Fruit fly (Drosophila melanogaster) Kc167 (cell line): ENCODE results near the gene CG7724.

Source experiments
- Myc ChIP-seq: fragments of >200 bp; optimal IDR thresholded peaks from 2 replicates; lab custom pipeline; 2017; ENCODE audit warnings: missing external identifiers
- Sin3A ChIP-seq: fragments of >200 bp; optimal IDR thresholded peaks from 2 replicates; lab custom pipeline; 2018; ENCODE audit warnings: missing external identifiers
- h ChIP-seq: fragments of >200 bp; optimal IDR thresholded peaks from 3 replicates; lab custom pipeline; 2018; ENCODE audit warnings: missing external identifiers
- insv ChIP-seq: fragments of >200 bp; optimal IDR thresholded peaks from 3 replicates; lab custom pipeline; 2018; ENCODE audit warnings: missing external identifiers
- psq ChIP-seq: fragments of >200 bp; optimal IDR thresholded peaks from 2 replicates; lab custom pipeline; 2017; ENCODE audit warnings: missing external identifiers
- ttk ChIP-seq: sonication (Bioruptor generic); optimal IDR thresholded peaks from 2 replicates; lab custom pipeline; 2017; ENCODE audit warnings: missing external identifiers

CG7724 gene

DNA sequence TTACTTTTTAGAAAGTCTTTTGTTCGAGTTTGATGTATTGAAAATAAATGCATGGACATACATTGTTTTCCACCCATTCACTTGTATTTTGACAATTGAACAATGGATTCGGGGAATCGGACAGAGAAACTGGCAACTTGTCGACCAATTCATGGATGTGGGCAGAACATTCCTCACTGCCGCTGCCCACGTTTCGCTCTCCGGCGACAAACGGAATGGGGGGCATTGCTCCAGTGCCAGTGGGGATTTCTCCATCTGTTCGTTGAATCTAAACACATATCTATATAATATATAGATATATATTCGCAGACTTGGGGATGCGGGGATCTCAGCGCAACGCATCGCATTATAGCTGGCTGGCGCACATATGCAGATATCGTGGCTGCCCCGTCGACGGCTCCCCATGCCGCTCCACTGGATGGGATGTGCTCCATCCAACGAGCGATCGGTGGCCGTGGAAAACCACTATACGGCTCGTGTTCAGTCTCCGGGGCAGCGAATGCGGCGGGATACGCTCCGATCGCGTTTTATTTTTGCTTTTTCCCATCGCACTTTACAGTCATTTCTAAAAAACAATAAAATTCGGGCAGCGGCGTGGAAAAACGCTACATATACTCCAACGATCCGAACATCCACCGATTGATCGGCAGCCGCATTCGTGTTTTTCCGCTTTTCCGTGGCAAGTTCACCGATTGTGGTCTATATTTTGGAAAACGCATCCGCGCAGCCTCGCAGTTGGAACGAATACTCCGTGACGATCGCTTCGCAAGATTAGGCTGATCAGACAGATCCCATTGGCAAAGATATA, 9.8 kb upstream of the CG7724 start, which contains the start of gene TpnC73F:
Gene TpnC73F (plus strand): TSS at position 633 of the 808 bp plus-strand sequence.
- no peak for TF ChIP-seq Sin3A (lab: Kevin White, UChicago)
- no peak for TF ChIP-seq ttk (lab: Kevin White, UChicago)
- no peak for TF ChIP-seq insv (lab: Kevin White, UChicago)
- no peak for TF ChIP-seq Myc (lab: Kevin White, UChicago)

DNA sequence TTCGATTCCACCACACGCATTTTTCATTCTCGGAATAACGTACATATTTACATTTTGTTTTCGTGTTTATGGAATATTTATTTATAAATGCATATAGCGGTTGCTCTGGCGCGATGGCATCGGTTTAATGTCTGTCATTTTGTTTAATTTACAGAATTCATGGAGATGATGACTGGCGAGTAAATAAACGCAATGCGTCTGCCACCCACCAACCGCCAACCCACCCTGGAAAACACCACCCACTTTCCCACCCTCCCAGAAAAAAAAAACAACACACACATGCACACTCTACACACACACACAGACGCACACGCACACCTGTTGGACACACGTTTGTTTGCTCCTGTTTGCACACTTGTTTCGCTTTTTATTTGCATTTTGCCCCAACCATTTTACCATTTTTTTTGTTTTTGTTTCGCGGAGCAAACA, 7.6 kb upstream of the CG7724 start:
- TF ChIP-seq psq (lab: Kevin White, UChicago) (no peak), ttk (lab: Kevin White, UChicago) (no peak), h (lab: Kevin White, UChicago) (no peak), Sin3A (lab: Kevin White, UChicago) (no peak), insv (lab: Kevin White, UChicago) (no peak)

DNA sequence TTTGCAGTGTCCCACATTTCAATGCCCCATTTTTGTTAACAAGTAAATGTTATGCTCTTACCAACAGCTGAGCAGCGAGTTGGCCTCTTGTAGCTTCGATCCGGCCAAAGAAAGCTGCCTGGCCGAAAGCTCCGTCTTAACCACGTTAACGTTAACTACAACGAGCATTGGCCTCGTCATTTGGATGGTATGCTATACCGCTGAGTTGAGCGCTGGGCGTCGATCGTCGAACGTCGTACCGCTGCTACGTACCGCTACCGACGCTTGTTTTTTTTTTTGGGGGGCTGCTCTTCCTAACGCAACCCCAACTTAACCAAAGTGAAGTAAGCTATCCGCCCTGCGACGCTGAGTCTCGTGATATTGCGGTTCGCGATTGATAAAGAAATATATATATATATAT, 6.1 kb upstream of the CG7724 start, which contains the start of gene rogdi:
Gene rogdi (plus strand): TSS at position 199 of the 400 bp plus-strand sequence.
- no peak for TF ChIP-seq ttk (lab: Kevin White, UChicago)
- no peak for TF ChIP-seq insv (lab: Kevin White, UChicago)
- no peak for TF ChIP-seq psq (lab: Kevin White, UChicago)
- TF ChIP-seq Myc (lab: Kevin White, UChicago) = no peak
- TF ChIP-seq h (lab: Kevin White, UChicago) = no peak
- TF ChIP-seq Sin3A (lab: Kevin White, UChicago) = no peak

DNA sequence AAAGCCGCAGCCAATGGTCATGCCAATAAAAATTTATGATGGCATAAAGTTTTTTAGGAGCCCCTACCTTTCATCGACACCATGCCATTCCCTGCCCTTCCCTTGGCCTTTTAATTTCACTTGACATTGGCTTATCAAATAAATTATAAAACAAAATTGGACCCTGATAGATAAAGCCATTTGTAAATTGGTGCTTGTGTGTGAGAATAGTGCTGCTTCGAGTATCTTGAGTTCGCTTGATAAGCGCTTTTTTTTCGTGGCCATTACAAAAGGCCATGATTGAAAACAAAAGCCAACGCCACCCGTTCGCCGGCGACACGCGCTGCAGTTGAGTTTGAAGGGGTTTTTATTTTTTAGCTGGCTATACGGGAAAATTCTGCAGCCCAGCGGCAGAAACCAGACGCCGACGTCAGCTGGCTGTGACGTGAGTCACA, 5.5 kb upstream of the CG7724 start:
- TF ChIP-seq h (lab: Kevin White, UChicago) (no peak), ttk (lab: Kevin White, UChicago) (no peak), Sin3A (lab: Kevin White, UChicago) (no peak), insv (lab: Kevin White, UChicago) (no peak), Myc (lab: Kevin White, UChicago) (no peak), psq (lab: Kevin White, UChicago) (no peak)

DNA sequence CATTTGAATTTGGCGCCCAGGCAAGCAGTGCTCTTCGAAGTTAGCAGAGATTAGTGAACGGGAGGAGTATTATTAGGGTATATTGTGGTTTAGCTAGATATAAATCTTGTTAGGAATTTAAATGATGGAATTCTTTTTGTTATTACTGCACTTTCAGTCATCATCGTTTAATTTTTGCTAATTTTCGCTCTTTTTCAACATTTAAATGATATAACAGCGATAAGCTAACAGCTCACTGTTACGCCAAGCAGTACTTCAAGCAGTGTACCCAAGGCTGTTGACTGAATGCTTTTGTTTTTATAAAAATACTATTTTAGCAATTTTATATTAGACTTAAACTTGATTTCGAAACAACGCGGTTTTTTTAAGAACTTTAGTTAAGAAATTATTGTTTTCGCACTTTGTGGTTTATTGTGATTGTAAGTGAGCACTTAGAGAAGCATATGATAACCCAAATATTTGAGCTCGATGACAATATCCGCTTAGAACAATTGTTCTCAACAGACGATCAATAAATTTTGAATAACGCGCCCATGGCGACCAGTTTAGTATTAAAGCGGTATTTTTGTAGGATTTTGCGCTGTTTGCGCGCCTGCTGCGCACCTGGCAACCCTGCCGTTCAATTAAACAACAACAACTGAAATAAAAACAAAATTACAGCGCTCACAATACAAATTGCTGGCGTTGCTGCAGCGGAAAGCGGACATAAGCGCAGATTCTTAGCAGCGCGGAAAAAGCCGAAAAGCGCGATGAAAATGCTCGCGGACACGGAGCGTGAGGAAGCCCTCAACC, 4.6 kb upstream of the CG7724 start:
- TF ChIP-seq insv (lab: Kevin White, UChicago) (no peak), ttk (lab: Kevin White, UChicago) (no peak), Sin3A (lab: Kevin White, UChicago) (no peak), psq (lab: Kevin White, UChicago) (no peak), h (lab: Kevin White, UChicago) (no peak), Myc (lab: Kevin White, UChicago) (no peak)

DNA sequence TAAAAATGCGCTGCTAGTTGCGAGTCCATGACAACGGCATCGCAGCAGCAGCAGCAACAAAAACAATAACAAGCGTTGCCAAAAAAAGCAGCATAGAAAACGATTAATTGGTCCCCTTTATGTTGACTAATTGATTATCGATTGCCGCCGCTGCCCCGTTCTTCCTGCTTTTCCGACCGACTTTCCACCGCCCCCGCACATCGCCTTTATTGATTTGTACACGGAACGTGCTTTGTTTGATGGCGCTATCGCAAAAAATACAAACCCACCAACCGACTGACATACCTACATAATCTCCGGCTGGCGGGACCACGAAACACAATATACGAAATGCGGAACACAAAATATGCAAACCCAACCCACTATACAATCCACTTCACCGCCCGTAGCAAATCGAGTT, 3.9 kb upstream of the CG7724 start:
- TF ChIP-seq Sin3A (lab: Kevin White, UChicago) (no peak), psq (lab: Kevin White, UChicago) (no peak), Myc (lab: Kevin White, UChicago) (no peak)

- TF ChIP-seq psq (lab: Kevin White, UChicago) = no peak
- TF ChIP-seq insv (lab: Kevin White, UChicago) = no peak
- TF ChIP-seq ttk (lab: Kevin White, UChicago) = no peak
- TF ChIP-seq h (lab: Kevin White, UChicago) = no peak
- no peak for TF ChIP-seq Myc (lab: Kevin White, UChicago)
- TF ChIP-seq Sin3A (lab: Kevin White, UChicago) = no peak
Observed at dm6 chr3L:17052388-17052905, 3.0 kb upstream of the CG7724 start.

DNA sequence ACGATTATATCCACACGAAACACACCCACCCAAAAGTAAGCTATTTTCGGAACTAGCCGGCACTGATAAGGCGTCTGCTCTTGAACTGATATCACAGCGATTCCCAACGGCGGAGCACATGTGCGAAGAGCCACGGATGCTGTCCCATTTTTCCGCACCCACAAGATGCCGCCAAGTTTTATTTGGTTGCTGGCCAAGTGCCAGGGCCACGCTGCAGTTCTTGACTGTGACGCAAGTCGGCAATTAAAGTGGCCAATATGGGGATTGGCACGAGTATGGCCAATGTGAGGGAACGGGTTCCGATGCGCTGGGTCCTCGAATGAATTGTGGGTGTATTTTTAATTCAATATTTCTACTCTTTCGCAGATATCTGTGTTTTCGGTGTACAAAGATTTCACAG, 1.5 kb upstream of the CG7724 start:
- TF ChIP-seq psq (lab: Kevin White, UChicago) (no peak), insv (lab: Kevin White, UChicago) (no peak), ttk (lab: Kevin White, UChicago) (no peak), h (lab: Kevin White, UChicago) (no peak), Myc (lab: Kevin White, UChicago) (no peak), Sin3A (lab: Kevin White, UChicago) (no peak)

- TF ChIP-seq Myc (lab: Kevin White, UChicago) = no peak
- TF ChIP-seq ttk (lab: Kevin White, UChicago) = no peak
- no peak for TF ChIP-seq insv (lab: Kevin White, UChicago)
- no peak for TF ChIP-seq h (lab: Kevin White, UChicago)
- TF ChIP-seq Sin3A (lab: Kevin White, UChicago) = no peak
- TF ChIP-seq psq (lab: Kevin White, UChicago) = no peak
Observed at dm6 chr3L:17077273-17077672, 21.9 kb downstream of the CG7724 start.

- TF ChIP-seq h (lab: Kevin White, UChicago) = no peak
- TF ChIP-seq psq (lab: Kevin White, UChicago) = no peak
- no peak for TF ChIP-seq Sin3A (lab: Kevin White, UChicago)
- TF ChIP-seq ttk (lab: Kevin White, UChicago) = no peak
- TF ChIP-seq insv (lab: Kevin White, UChicago) = no peak
- TF ChIP-seq Myc (lab: Kevin White, UChicago) = no peak
Observed at dm6 chr3L:17106492-17106891, 51.1 kb downstream of the CG7724 start.
